Worm (Caenorhabditis elegans) whole organism, late embryonic: ENCODE measurements around the gene dop-5.

ENCODE experiments used
- ceh-30 ChIP-seq: fragments of 150-350 bp; optimal IDR thresholded peaks from 2 replicates; lab custom pipeline; 2014; ENCODE audit warnings: missing biosample characterization, missing genetic modification characterization
- fax-1 ChIP-seq: sonication (generic microtip); optimal IDR thresholded peaks from 2 replicates; lab custom pipeline; 2016; ENCODE audit warnings: missing genotype, missing genetic modification characterization, missing compliant biosample characterization
- fkh-10 ChIP-seq: fragments of 150-350 bp; optimal IDR thresholded peaks from 2 replicates; lab custom pipeline; 2014; ENCODE audit warnings: missing biosample characterization, missing genetic modification reagents, missing genetic modification characterization
- hlh-30 ChIP-seq: sonication (generic microtip); optimal IDR thresholded peaks from 2 replicates; lab custom pipeline; 2017; ENCODE audit warnings: antibody characterized with exemption, missing genetic modification characterization, missing compliant biosample characterization; ENCODE audit not compliant: insufficient read depth
- hlh-6 ChIP-seq: sonication (generic microtip); optimal IDR thresholded peaks from 2 replicates; lab custom pipeline; 2016; ENCODE audit warnings: missing genotype, missing genetic modification characterization, missing compliant biosample characterization
- nfya-1 ChIP-seq: sonication (generic microtip); optimal IDR thresholded peaks from 2 replicates; lab custom pipeline; 2017; ENCODE audit warnings: missing genetic modification characterization, mild to moderate bottlenecking, missing compliant biosample characterization, antibody characterized with exemption, moderate library complexity
- nhr-11 ChIP-seq: fragments of 150-350 bp; optimal IDR thresholded peaks from 2 replicates; lab custom pipeline; 2014; ENCODE audit warnings: missing biosample characterization, missing genetic modification characterization
- pha-4 ChIP-seq: fragments of 150-350 bp; optimal IDR thresholded peaks from 2 replicates; lab custom pipeline; 2018; ENCODE audit warnings: missing biosample characterization, missing genetic modification reagents, missing genetic modification characterization
- pqm-1 ChIP-seq: sonication (generic microtip); optimal IDR thresholded peaks from 2 replicates; lab custom pipeline; 2016; ENCODE audit warnings: missing genetic modification characterization, missing compliant biosample characterization
- tbx-2 ChIP-seq: sonication (generic microtip); optimal IDR thresholded peaks from 2 replicates; lab custom pipeline; 2016; ENCODE audit warnings: missing genetic modification characterization, missing compliant biosample characterization
- unc-42 ChIP-seq: sonication (generic microtip); optimal IDR thresholded peaks from 2 replicates; lab custom pipeline; 2016; ENCODE audit warnings: missing genotype, missing genetic modification characterization, missing compliant biosample characterization
- zip-5 ChIP-seq: sonication (generic microtip); optimal IDR thresholded peaks from 2 replicates; lab custom pipeline; 2016; ENCODE audit warnings: missing genetic modification characterization, missing compliant biosample characterization

DNA sequence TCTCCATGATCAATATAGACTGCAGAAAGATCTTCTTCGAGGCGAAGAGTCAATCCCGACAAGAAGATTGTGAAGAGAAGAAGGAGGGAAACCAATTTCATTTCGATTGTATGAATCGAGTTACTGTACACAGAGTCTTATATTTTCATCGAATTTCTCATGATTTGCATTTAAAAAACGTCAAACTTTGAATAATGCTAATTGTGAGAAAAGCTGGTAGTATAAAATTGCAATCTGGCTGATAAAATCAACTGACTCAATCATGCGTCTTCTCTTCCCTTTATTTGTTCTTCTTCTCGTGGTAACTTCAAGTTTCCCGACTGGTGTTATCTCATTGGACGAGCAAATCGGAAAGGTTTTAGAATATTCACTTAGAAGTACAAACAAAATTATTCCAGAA lies 24.4 kb upstream of the dop-5 start, which contains the start of the genes K03B8.11 and K03B8.14:
- TF ChIP-seq nhr-11 (tag; lab: Kevin White, UChicago) (no peak), pqm-1 (tag; lab: Kevin White, UChicago) (no peak), fkh-10 (no peak), hlh-6 (tag; lab: Kevin White, UChicago) (no peak), unc-42 (tag; lab: Kevin White, UChicago) (no peak), tbx-2 (tag; lab: Kevin White, UChicago) (no peak), pha-4 (no peak), nfya-1 (tag; lab: Kevin White, UChicago) (no peak), ceh-30 (no peak), zip-5 (tag; lab: Kevin White, UChicago) (no peak), fax-1 (tag; lab: Kevin White, UChicago) (no peak), hlh-30 (tag; lab: Kevin White, UChicago) (no peak)
